Fruit fly (Drosophila melanogaster) whole organism, wandering third instar larva: ENCODE measurements around the gene CG14693.

Experiments used
- Abd-B ChIP-seq: fragments of >200 bp; optimal IDR thresholded peaks from 2 replicates; lab custom pipeline; 2017; ENCODE audit warnings: missing biosample characterization, missing genetic modification characterization
- CG32264 ChIP-seq: fragments of 200-800 bp; sonication (Bioruptor generic); optimal IDR thresholded peaks from 2 replicates; lab custom pipeline; 2016; ENCODE audit warnings: missing biosample characterization, missing genetic modification characterization
- CG9705 ChIP-seq: fragments of 200-800 bp; sonication (Bioruptor generic); optimal IDR thresholded peaks from 2 replicates; lab custom pipeline; 2018; ENCODE audit warnings: missing biosample characterization, mild to moderate bottlenecking, missing genetic modification characterization
- CrebA ChIP-seq: fragments of 200-800 bp; sonication (Bioruptor generic); optimal IDR thresholded peaks from 2 replicates; lab custom pipeline; 2016; ENCODE audit warnings: missing biosample characterization, mild to moderate bottlenecking, missing genetic modification characterization, borderline replicate concordance
- Dfd ChIP-seq: fragments of >200 bp; optimal IDR thresholded peaks from 2 replicates; lab custom pipeline; 2017; ENCODE audit warnings: missing biosample characterization, missing genetic modification characterization
- Dif ChIP-seq: fragments of 200-275, 200-300 bp; sonication (Bioruptor generic); optimal IDR thresholded peaks from 2 replicates; lab custom pipeline; 2018; ENCODE audit warnings: missing biosample characterization, missing genetic modification characterization; ENCODE audit not compliant: partially characterized antibody
- GATAd ChIP-seq: sonication (Bioruptor generic); optimal IDR thresholded peaks from 2 replicates; lab custom pipeline; 2016; ENCODE audit warnings: missing biosample characterization, missing genetic modification characterization
- HLH106 ChIP-seq: fragments of 200-800 bp; optimal IDR thresholded peaks from 3 replicates; lab custom pipeline; 2019; ENCODE audit warnings: missing biosample characterization, mild to moderate bottlenecking, missing genetic modification characterization, moderate library complexity
- Hnf4 ChIP-seq: fragments of 200-800 bp; sonication (Bioruptor generic); optimal IDR thresholded peaks from 2 replicates; lab custom pipeline; 2016; ENCODE audit warnings: missing biosample characterization, mild to moderate bottlenecking, missing genetic modification characterization
- Hr78 ChIP-seq: fragments of >200 bp; optimal IDR thresholded peaks from 2 replicates; lab custom pipeline; 2017; ENCODE audit warnings: missing biosample characterization, missing genetic modification characterization
- Hr83 ChIP-seq: fragments of 200-300 bp; sonication (Bioruptor generic); optimal IDR thresholded peaks from 2 replicates; lab custom pipeline; 2016; ENCODE audit warnings: missing biosample characterization, mild to moderate bottlenecking, missing genetic modification characterization, moderate library complexity; ENCODE audit not compliant: poor library complexity, severe bottlenecking
- Jra ChIP-seq: sonication (Bioruptor generic); optimal IDR thresholded peaks from 2 replicates; lab custom pipeline; 2016; ENCODE audit warnings: missing biosample characterization, missing genetic modification characterization
- Mio ChIP-seq: sonication (Bioruptor generic); optimal IDR thresholded peaks from 2 replicates; lab custom pipeline; 2016; ENCODE audit warnings: missing biosample characterization, missing genetic modification characterization
- Myc ChIP-seq: fragments of >200 bp; optimal IDR thresholded peaks from 2 replicates; lab custom pipeline; 2017
- N ChIP-seq: fragments of >200 bp; optimal IDR thresholded peaks from 2 replicates; lab custom pipeline; 2018; ENCODE audit warnings: missing biosample characterization, missing external identifiers, missing genetic modification characterization
- OdsH ChIP-seq: fragments of 200-800 bp; sonication (Bioruptor generic); optimal IDR thresholded peaks from 2 replicates; lab custom pipeline; 2016; ENCODE audit warnings: missing biosample characterization, mild to moderate bottlenecking, missing genetic modification characterization
- Rel ChIP-seq, 2 experiments: fragments of 200-800 bp; sonication (Bioruptor generic) in 1 of 2; optimal IDR thresholded peaks; 2 replicates in 1 of 2; 3 replicates in 1 of 2; lab custom pipeline; 2016 to 2019; ENCODE audit warnings: mild to moderate bottlenecking in 2 of 2, missing biosample characterization in 2 of 2, missing genetic modification characterization in 2 of 2, moderate library complexity in 1 of 2
- Sp1 ChIP-seq: fragments of 200-800 bp; sonication (Bioruptor generic); optimal IDR thresholded peaks from 3 replicates; lab custom pipeline; 2019; ENCODE audit warnings: missing biosample characterization, mild to moderate bottlenecking, missing genetic modification characterization, moderate library complexity
- Vsx2 ChIP-seq: fragments of 200-300, 225-300 bp; sonication (Bioruptor generic); optimal IDR thresholded peaks from 2 replicates; lab custom pipeline; 2018; ENCODE audit warnings: missing biosample characterization, missing genetic modification characterization; ENCODE audit not compliant: partially characterized antibody
- br ChIP-seq: fragments of 200-800 bp; sonication (Bioruptor generic); optimal IDR thresholded peaks from 2 replicates; lab custom pipeline; 2016; ENCODE audit warnings: missing biosample characterization, missing genetic modification characterization
- brk ChIP-seq: fragments of 200-800 bp; sonication (Bioruptor generic); optimal IDR thresholded peaks from 2 replicates; lab custom pipeline; 2016; ENCODE audit warnings: missing biosample characterization, mild to moderate bottlenecking, missing genetic modification characterization
- dl ChIP-seq, 2 experiments: fragments of 175-275, 200-275 bp in 1 of 2; fragments of 200-275 bp in 1 of 2; sonication (Bioruptor generic); optimal IDR thresholded peaks; lab custom pipeline; 2018; ENCODE audit warnings: mild to moderate bottlenecking in 2 of 2, missing biosample characterization in 2 of 2, missing genetic modification characterization in 2 of 2, moderate library complexity in 2 of 2; ENCODE audit not compliant: partially characterized antibody in 2 of 2, insufficient read depth in 1 of 2
- dmrt93B ChIP-seq: fragments of 200-800 bp; sonication (Bioruptor generic); optimal IDR thresholded peaks from 2 replicates; lab custom pipeline; 2018; ENCODE audit warnings: missing biosample characterization, mild to moderate bottlenecking, missing genetic modification characterization
- dsf ChIP-seq: sonication (Bioruptor generic); optimal IDR thresholded peaks from 2 replicates; lab custom pipeline; 2016; ENCODE audit warnings: missing biosample characterization, missing genetic modification characterization, borderline replicate concordance
- ey ChIP-seq: fragments of 200-800 bp; sonication (Bioruptor generic); optimal IDR thresholded peaks from 2 replicates; lab custom pipeline; 2016; ENCODE audit warnings: missing biosample characterization, missing genetic modification characterization
- foxo ChIP-seq, 2 experiments: fragments of 200-800 bp; sonication (Bioruptor generic); optimal IDR thresholded peaks; 2 replicates in 1 of 2; 3 replicates in 1 of 2; lab custom pipeline; 2016 to 2017; ENCODE audit warnings: missing biosample characterization in 2 of 2, missing genetic modification characterization in 2 of 2
- fru ChIP-seq: fragments of 200-800 bp; sonication (Bioruptor generic); optimal IDR thresholded peaks from 3 replicates; lab custom pipeline; 2016; ENCODE audit warnings: missing biosample characterization, mild to moderate bottlenecking, missing genetic modification characterization
- h ChIP-seq: fragments of 200-800 bp; sonication (Bioruptor generic); optimal IDR thresholded peaks from 3 replicates; lab custom pipeline; 2016; ENCODE audit warnings: missing biosample characterization, mild to moderate bottlenecking, missing genetic modification characterization
- jim ChIP-seq: fragments of 175-275, 200-325 bp; sonication (Bioruptor generic); optimal IDR thresholded peaks from 2 replicates; lab custom pipeline; 2016; ENCODE audit warnings: missing biosample characterization, mild to moderate bottlenecking, missing genetic modification characterization
- lola ChIP-seq: fragments of >200 bp; optimal IDR thresholded peaks from 2 replicates; lab custom pipeline; 2017; ENCODE audit warnings: missing biosample characterization, missing genetic modification characterization
- pan ChIP-seq: fragments of >200 bp; optimal IDR thresholded peaks from 2 replicates; lab custom pipeline; 2017
- psq ChIP-seq: fragments of 200-800 bp; sonication (Bioruptor generic); optimal IDR thresholded peaks from 3 replicates; lab custom pipeline; 2017; ENCODE audit warnings: missing biosample characterization, mild to moderate bottlenecking, missing genetic modification characterization, moderate library complexity
- rgr ChIP-seq: fragments of 200-800 bp; sonication (Bioruptor generic); optimal IDR thresholded peaks from 3 replicates; lab custom pipeline; 2016; ENCODE audit warnings: missing biosample characterization, mild to moderate bottlenecking, missing genetic modification characterization
- sage ChIP-seq: fragments of 200-800 bp; sonication (Bioruptor generic); optimal IDR thresholded peaks from 2 replicates; lab custom pipeline; 2016; ENCODE audit warnings: missing biosample characterization, mild to moderate bottlenecking, missing genetic modification characterization
- sv ChIP-seq: fragments of 200-800 bp; sonication (Bioruptor generic); optimal IDR thresholded peaks from 3 replicates; lab custom pipeline; 2016; ENCODE audit warnings: missing biosample characterization, missing genetic modification characterization
- tai ChIP-seq: sonication (Bioruptor generic); optimal IDR thresholded peaks from 2 replicates; lab custom pipeline; 2016; ENCODE audit warnings: missing biosample characterization, missing genetic modification characterization
- usp ChIP-seq: fragments of >200 bp; optimal IDR thresholded peaks from 2 replicates; lab custom pipeline; 2017; ENCODE audit warnings: missing biosample characterization, missing genetic modification characterization
- woc ChIP-seq: sonication (Bioruptor generic); optimal IDR thresholded peaks from 2 replicates; lab custom pipeline; 2016; ENCODE audit warnings: missing biosample characterization, mild to moderate bottlenecking, missing genetic modification characterization

CG14693 gene

DNA sequence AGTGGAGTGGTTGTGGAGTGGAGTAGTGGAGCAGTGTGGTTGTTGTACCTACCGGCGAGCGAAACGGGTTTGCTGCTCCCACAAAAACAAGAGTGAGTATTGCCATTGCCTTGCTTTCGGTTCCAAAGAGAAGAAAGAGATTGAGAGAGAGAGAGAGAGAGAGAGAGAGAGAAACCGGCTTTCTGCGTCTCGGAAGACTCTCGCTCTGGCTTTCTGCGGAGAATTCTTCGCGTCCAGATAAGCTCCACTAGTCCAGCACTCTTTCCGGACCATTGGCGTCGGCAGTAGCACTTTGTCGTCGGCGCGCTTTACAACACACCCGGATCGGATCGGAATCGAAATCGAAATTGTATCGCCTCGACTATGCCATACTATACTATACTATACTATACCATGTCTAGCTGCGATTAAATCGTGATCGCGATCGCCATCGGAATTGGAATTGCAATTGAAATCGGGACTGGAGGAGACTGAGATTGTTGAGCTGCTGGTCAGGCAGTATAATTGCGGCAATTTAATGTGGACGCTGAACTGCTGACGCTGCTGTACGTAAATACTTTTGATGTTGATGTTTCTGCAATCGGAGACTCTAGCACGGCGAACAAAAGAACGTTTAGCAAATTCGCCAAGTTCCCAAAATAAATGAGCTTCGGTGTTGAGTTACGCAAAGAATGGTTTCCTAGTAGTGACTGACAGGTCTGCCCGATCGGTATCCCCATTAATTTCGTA is 12.1 kb upstream of the CG14693 start, which contains the start of gene Cad86C (continued):
- no peak for TF ChIP-seq foxo (GFP tag; optimal IDR thresholded peaks at IDR 0.05; lab: Kevin White, UChicago)
- no peak for TF ChIP-seq dmrt93B (GFP tag; lab: Kevin White, UChicago)
- no peak for TF ChIP-seq Jra (GFP tag; lab: Kevin White, UChicago)
- TF ChIP-seq CrebA (GFP tag; lab: Kevin White, UChicago), result peak; percentile 4

dm6 chr3R:10803855-10804254 is 11.0 kb downstream of the CG14693 start, which contains the start of gene CG14692:
CG14692 (minus strand) TSS chr3R:10803955.
- TF ChIP-seq dmrt93B (GFP tag; lab: Kevin White, UChicago) (no peak), CG32264 (GFP tag; lab: Kevin White, UChicago) (no peak), CrebA (GFP tag; lab: Kevin White, UChicago) (no peak), Hnf4 (GFP tag; lab: Kevin White, UChicago) (no peak), jim (GFP tag; lab: Kevin White, UChicago) (no peak), br (GFP tag; lab: Kevin White, UChicago) (no peak), dl (GFP tag; optimal IDR thresholded peaks at IDR 0.05; lab: Kevin White, UChicago; ENCODE audit: insufficient read depth in 1 of 2, partially characterized antibody in 2 of 2) (no peak), CG9705 (no peak), woc (GFP tag; lab: Kevin White, UChicago) (no peak), OdsH (GFP tag; lab: Kevin White, UChicago) (no peak), brk (GFP tag; lab: Kevin White, UChicago) (no peak), Vsx2 (no peak), foxo (GFP tag; optimal IDR thresholded peaks at IDR 0.05; lab: Kevin White, UChicago) (no peak), Abd-B (GFP tag; lab: Kevin White, UChicago) (no peak), usp (GFP tag; lab: Kevin White, UChicago) (no peak)

DNA sequence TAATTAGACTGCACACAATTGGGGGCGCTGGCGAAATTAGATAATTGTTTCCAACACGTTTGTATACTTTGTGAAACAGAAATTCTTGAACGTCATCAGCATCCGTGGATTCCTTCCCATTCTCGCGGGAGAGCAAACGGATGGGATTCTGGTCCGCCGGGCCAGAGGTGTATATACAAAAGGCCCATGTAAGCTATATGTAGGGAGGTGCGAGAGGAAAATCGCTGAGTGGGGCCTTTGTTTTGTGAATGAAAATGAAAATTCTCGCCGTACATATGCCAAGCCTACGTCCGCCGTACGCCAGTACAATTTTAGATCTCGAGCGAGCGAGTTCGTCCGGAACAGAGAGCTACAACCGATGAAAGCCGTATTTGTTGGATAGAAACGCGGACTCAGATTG is 22.2 kb downstream of the CG14693 start, which contains the start of gene CG14687:
TSS of gene CG14687 (plus strand) at position 301 of the 400 bp plus-strand sequence.
- TF ChIP-seq OdsH (GFP tag; lab: Kevin White, UChicago), result no peak
- no peak for TF ChIP-seq rgr (GFP tag; lab: Kevin White, UChicago)
- no peak for TF ChIP-seq N (GFP tag; lab: Kevin White, UChicago)

DNA sequence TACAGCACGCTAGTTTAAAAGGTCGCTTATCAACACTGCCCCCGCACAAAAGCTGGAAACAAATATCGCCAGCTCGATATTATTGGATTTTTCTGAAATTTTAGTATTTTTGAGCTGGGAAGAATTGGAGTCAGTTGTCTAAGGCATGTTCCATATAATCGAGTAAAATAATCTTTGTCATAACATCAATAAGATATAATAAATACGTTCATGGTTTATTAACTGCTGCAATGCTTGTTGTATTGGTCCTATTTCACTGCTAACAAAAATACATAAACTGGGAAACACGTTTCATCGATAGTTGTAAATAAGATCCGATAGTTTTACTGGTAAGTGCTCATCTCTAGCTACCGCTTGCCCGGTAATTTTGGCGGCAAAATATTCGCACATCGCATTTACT is 26.7 kb downstream of the CG14693 start, which contains the start of the genes Art1 and Mcm5:
TSS of gene Art1 (minus strand) at position 41 of the 400 bp plus-strand sequence.
TSS of gene Mcm5 (plus strand) at position 339 of the 400 bp plus-strand sequence.
- no peak for TF ChIP-seq Vsx2
- peak; percentile 52 for TF ChIP-seq HLH106 (tag; lab: Kevin White, UChicago)
- peak; percentile 35 for TF ChIP-seq OdsH (GFP tag; lab: Kevin White, UChicago)
- TF ChIP-seq Abd-B (GFP tag; lab: Kevin White, UChicago), result no peak
- TF ChIP-seq br (GFP tag; lab: Kevin White, UChicago), result peak; percentile 53
- TF ChIP-seq sv (GFP tag; lab: Kevin White, UChicago), result peak; percentile 49
- no peak for TF ChIP-seq dl (GFP tag; optimal IDR thresholded peaks at IDR 0.05; lab: Kevin White, UChicago; ENCODE audit: insufficient read depth in 1 of 2, partially characterized antibody in 2 of 2)
- TF ChIP-seq usp (GFP tag; lab: Kevin White, UChicago), result no peak
- TF ChIP-seq Dif (GFP tag; lab: Kevin White, UChicago), result no peak
- TF ChIP-seq foxo (GFP tag; optimal IDR thresholded peaks at IDR 0.05; lab: Kevin White, UChicago), result peak in 1 of 2 experiments; percentile 50
- peak; percentile 79 for TF ChIP-seq Jra (GFP tag; lab: Kevin White, UChicago)
- TF ChIP-seq Myc (lab: Kevin White, UChicago), result peak; percentile 62
- peak; percentile 69 for TF ChIP-seq GATAd (GFP tag; lab: Kevin White, UChicago)
- no peak for TF ChIP-seq Sp1 (GFP tag; lab: Kevin White, UChicago)
- peak; percentile 10 for TF ChIP-seq CG32264 (GFP tag; lab: Kevin White, UChicago)
- peak; percentile 41 for TF ChIP-seq psq
- no peak for TF ChIP-seq CrebA (GFP tag; lab: Kevin White, UChicago)
- TF ChIP-seq CG9705, result peak; percentile 38
- TF ChIP-seq rgr (GFP tag; lab: Kevin White, UChicago), result peak; percentile 65
- TF ChIP-seq dmrt93B (GFP tag; lab: Kevin White, UChicago), result peak; percentile 50
- peak; percentile 67 for TF ChIP-seq h (GFP tag; lab: Kevin White, UChicago)
- no peak for TF ChIP-seq lola
- no peak for TF ChIP-seq jim (GFP tag; lab: Kevin White, UChicago)
- TF ChIP-seq Mio, result no peak
- no peak for TF ChIP-seq pan (lab: Kevin White, UChicago)
- peak; percentile 57 for TF ChIP-seq ey (GFP tag; lab: Kevin White, UChicago)
- peak; percentile 24 for TF ChIP-seq dsf
- TF ChIP-seq Rel (GFP tag; optimal IDR thresholded peaks at IDR 0.05; lab: Kevin White, UChicago), result no peak
- peak; percentile 35 for TF ChIP-seq Rel (tag; optimal IDR thresholded peaks at IDR 0.05; lab: Kevin White, UChicago)
- TF ChIP-seq Dfd, result no peak
- TF ChIP-seq brk (GFP tag; lab: Kevin White, UChicago), result no peak
- peak; percentile 68 for TF ChIP-seq Hnf4 (GFP tag; lab: Kevin White, UChicago)
- TF ChIP-seq N (GFP tag; lab: Kevin White, UChicago), result no peak
- TF ChIP-seq Hr78 (GFP tag; lab: Kevin White, UChicago), result no peak
- TF ChIP-seq sage (GFP tag; lab: Kevin White, UChicago), result no peak
- TF ChIP-seq tai (GFP tag; lab: Kevin White, UChicago), result no peak
- TF ChIP-seq fru, result peak; percentile 64
- TF ChIP-seq Hr83 (GFP tag; lab: Kevin White, UChicago), result no peak
- peak; percentile 66 for TF ChIP-seq woc (GFP tag; lab: Kevin White, UChicago)
